Fruit fly (Drosophila melanogaster) whole organism, embryonic: ENCODE measurements around the gene CG2931.

Experiments used
- Ada2b ChIP-seq: fragments of 200-800 bp; sonication (Bioruptor generic); IDR thresholded peaks from 2 replicates; pipeline ENCODE4 v1.3.6; 2022; ENCODE audit warnings: missing biosample characterization, missing genetic modification characterization
- Asciz ChIP-seq: fragments of 200-800 bp; sonication (Bioruptor generic); optimal IDR thresholded peaks from 2 replicates; lab custom pipeline; 2017; ENCODE audit warnings: missing biosample characterization, mild to moderate bottlenecking, missing genetic modification characterization, missing genetic modification reagents
- Bgb ChIP-seq: fragments of 200-800 bp; sonication (Bioruptor generic); IDR thresholded peaks from 2 replicates; pipeline ENCODE4 v1.3.6; 2022; ENCODE audit warnings: missing biosample characterization, missing genetic modification characterization; ENCODE audit not compliant: partially characterized antibody
- CG10979 ChIP-seq: fragments of 200-800 bp; sonication (Bioruptor generic); optimal IDR thresholded peaks from 2 replicates; lab custom pipeline; 2018; ENCODE audit warnings: missing biosample characterization, mild to moderate bottlenecking, missing genetic modification characterization, moderate library complexity
- CG11504 ChIP-seq: fragments of 200-800 bp; sonication (Bioruptor generic); optimal IDR thresholded peaks from 3 replicates; lab custom pipeline; 2019; ENCODE audit warnings: missing biosample characterization, mild to moderate bottlenecking, missing genetic modification characterization, moderate library complexity
- CG11560 ChIP-seq: fragments of 200-800 bp; sonication (Bioruptor generic); IDR thresholded peaks from 3 replicates; pipeline ENCODE4 v1.3.6; 2022; ENCODE audit warnings: missing biosample characterization, missing genetic modification characterization
- CG11696 ChIP-seq: fragments of 200-800 bp; sonication (Bioruptor generic); IDR thresholded peaks from 2 replicates; pipeline ENCODE4 v1.3.6; 2022; ENCODE audit warnings: missing biosample characterization, missing genetic modification characterization
- CG12104 ChIP-seq: fragments of 200-800 bp; sonication (Bioruptor generic); optimal IDR thresholded peaks from 3 replicates; lab custom pipeline; 2016; ENCODE audit warnings: missing biosample characterization, missing genetic modification characterization
- CG12659 ChIP-seq: fragments of 200-800 bp; sonication (Bioruptor generic); optimal IDR thresholded peaks from 3 replicates; lab custom pipeline; 2017; ENCODE audit warnings: mild to moderate bottlenecking, missing biosample characterization, missing genetic modification reagents, missing genetic modification characterization
- CG13424 ChIP-seq: fragments of 200-800 bp; sonication (Bioruptor generic); optimal IDR thresholded peaks from 2 replicates; lab custom pipeline; 2019; ENCODE audit warnings: missing biosample characterization, mild to moderate bottlenecking, missing genetic modification characterization, moderate library complexity
- CG13624 ChIP-seq: fragments of 200-800 bp; sonication (Bioruptor generic); optimal IDR thresholded peaks from 2 replicates; lab custom pipeline; 2016; ENCODE audit warnings: missing biosample characterization, missing genetic modification characterization
- CG14050 ChIP-seq: fragments of 200-800 bp; sonication (Bioruptor generic); IDR thresholded peaks from 3 replicates; pipeline ENCODE4 v1.3.6; 2022; ENCODE audit warnings: missing biosample characterization, missing genetic modification characterization
- CG1602 ChIP-seq: fragments of 200-800 bp; sonication (Bioruptor generic); optimal IDR thresholded peaks from 3 replicates; lab custom pipeline; 2016; ENCODE audit warnings: missing biosample characterization, missing genetic modification characterization
- CG1832 ChIP-seq: fragments of 200-800 bp; sonication (Bioruptor generic); optimal IDR thresholded peaks from 2 replicates; lab custom pipeline; 2017; ENCODE audit warnings: missing biosample characterization, mild to moderate bottlenecking, missing genetic modification characterization, inconsistent platforms
- CG2116 ChIP-seq: fragments of 200-800 bp; sonication (Bioruptor generic); optimal IDR thresholded peaks from 3 replicates; lab custom pipeline; 2018; ENCODE audit warnings: missing biosample characterization, mild to moderate bottlenecking, missing genetic modification characterization
- CG4328 ChIP-seq: fragments of 200-800 bp; sonication (Bioruptor generic); optimal IDR thresholded peaks from 3 replicates; lab custom pipeline; 2017; ENCODE audit warnings: missing biosample characterization, missing genetic modification reagents, missing genetic modification characterization
- CG4360 ChIP-seq: fragments of 200-800 bp; sonication (Bioruptor generic); IDR thresholded peaks from 2 replicates; pipeline ENCODE4 v1.3.6; 2022; ENCODE audit warnings: missing biosample characterization, missing genetic modification characterization
- CG4617 ChIP-seq: fragments of 200-800 bp; sonication (Bioruptor generic); optimal IDR thresholded peaks from 3 replicates; lab custom pipeline; 2016; ENCODE audit warnings: missing biosample characterization, missing genetic modification characterization, borderline replicate concordance
- CG4707 ChIP-seq: fragments of 200-800 bp; sonication (Bioruptor generic); optimal IDR thresholded peaks from 2 replicates; lab custom pipeline; 2018; ENCODE audit warnings: missing biosample characterization, mild to moderate bottlenecking, missing genetic modification characterization, moderate library complexity
- CG6791 ChIP-seq: fragments of 200-800 bp; sonication (Bioruptor generic); IDR thresholded peaks from 3 replicates; pipeline ENCODE4 v1.3.6; 2022; ENCODE audit warnings: missing biosample characterization, missing genetic modification characterization; ENCODE audit not compliant: partially characterized antibody
- CG6854 ChIP-seq: fragments of 200-800 bp; sonication (Bioruptor generic); optimal IDR thresholded peaks from 3 replicates; lab custom pipeline; 2017; ENCODE audit warnings: missing biosample characterization, mild to moderate bottlenecking, missing genetic modification characterization
- CG8089 ChIP-seq: fragments of 200-800 bp; sonication (Bioruptor generic); optimal IDR thresholded peaks from 3 replicates; lab custom pipeline; 2016; ENCODE audit warnings: missing biosample characterization, missing genetic modification characterization
- CG9932 ChIP-seq: fragments of 200-800 bp; sonication (Bioruptor generic); IDR thresholded peaks from 2 replicates; pipeline ENCODE4 v1.3.6; 2022; ENCODE audit warnings: missing biosample characterization, missing genetic modification characterization
- E2f1 ChIP-seq: fragments of 200-800 bp; sonication (Bioruptor generic); IDR thresholded peaks from 2 replicates; pipeline ENCODE4 v1.3.6; 2022; ENCODE audit warnings: missing biosample characterization, missing genetic modification characterization
- HLHmδ ChIP-seq: fragments of 200-800 bp; sonication (Bioruptor generic); optimal IDR thresholded peaks from 2 replicates; lab custom pipeline; 2018; ENCODE audit warnings: missing biosample characterization, mild to moderate bottlenecking, missing genetic modification characterization, moderate library complexity
- HmgD ChIP-seq: fragments of 200-800 bp; sonication (Bioruptor generic); optimal IDR thresholded peaks from 3 replicates; lab custom pipeline; 2016; ENCODE audit warnings: missing biosample characterization, missing genetic modification characterization
- Hr3 ChIP-seq: fragments of 200-800 bp; sonication (Bioruptor generic); optimal IDR thresholded peaks from 3 replicates; lab custom pipeline; 2016; ENCODE audit warnings: missing biosample characterization, missing genetic modification characterization
- NC2α ChIP-seq: fragments of 200-800 bp; sonication (Bioruptor generic); optimal IDR thresholded peaks from 2 replicates; lab custom pipeline; 2016; ENCODE audit warnings: missing biosample characterization, missing genetic modification characterization
- NC2β ChIP-seq: fragments of 200-800 bp; sonication (Bioruptor generic); optimal IDR thresholded peaks from 2 replicates; lab custom pipeline; 2016; ENCODE audit warnings: missing biosample characterization, missing genetic modification characterization
- PHDP ChIP-seq: fragments of 200-800 bp; sonication (Bioruptor generic); optimal IDR thresholded peaks from 3 replicates; lab custom pipeline; 2018; ENCODE audit warnings: missing biosample characterization, mild to moderate bottlenecking, missing genetic modification characterization, moderate library complexity
- YL-1 ChIP-seq: fragments of 200-800 bp; sonication (Bioruptor generic); optimal IDR thresholded peaks from 3 replicates; lab custom pipeline; 2017; ENCODE audit warnings: missing biosample characterization, mild to moderate bottlenecking, missing genetic modification characterization
- chinmo ChIP-seq: fragments of 200-800 bp; sonication (Bioruptor generic); IDR thresholded peaks from 4 replicates; pipeline ENCODE4 v1.3.6; 2022; ENCODE audit warnings: missing biosample characterization, missing genetic modification characterization; ENCODE audit not compliant: partially characterized antibody
- ci ChIP-seq: fragments of 200-800 bp; sonication (Bioruptor generic); IDR thresholded peaks from 3 replicates; pipeline ENCODE4 v1.3.6; 2022; ENCODE audit warnings: missing biosample characterization, missing genetic modification characterization
- crol ChIP-seq: fragments of 200-800 bp; sonication (Bioruptor generic); IDR thresholded peaks from 2 replicates; pipeline ENCODE4 v1.3.6; 2022; ENCODE audit warnings: missing biosample characterization, missing genetic modification characterization
- en ChIP-seq: fragments of 200-800 bp; sonication (Bioruptor generic); optimal IDR thresholded peaks from 2 replicates; lab custom pipeline; 2016; ENCODE audit warnings: missing biosample characterization, missing genetic modification characterization
- gfzf ChIP-seq: fragments of 200-800 bp; sonication (Bioruptor generic); optimal IDR thresholded peaks from 2 replicates; lab custom pipeline; 2016; ENCODE audit warnings: missing biosample characterization, mild to moderate bottlenecking, missing genetic modification characterization, moderate library complexity
- gsb ChIP-seq: fragments of 200-800 bp; sonication (Bioruptor generic); IDR thresholded peaks from 2 replicates; pipeline ENCODE4 v1.3.6; 2022; ENCODE audit warnings: missing biosample characterization, missing genetic modification characterization
- hth ChIP-seq: fragments of >200 bp; optimal IDR thresholded peaks from 2 replicates; lab custom pipeline; 2017; ENCODE audit warnings: inconsistent platforms
- insv ChIP-seq, 2 experiments: fragments of 200-800 bp; sonication (Bioruptor generic); optimal IDR thresholded peaks; 3 replicates each; lab custom pipeline; 2016 to 2018; ENCODE audit warnings: missing biosample characterization in 2 of 2, missing genetic modification characterization in 2 of 2
- mirr ChIP-seq: fragments of 200-800 bp; sonication (Bioruptor generic); optimal IDR thresholded peaks from 3 replicates; lab custom pipeline; 2018; ENCODE audit warnings: missing biosample characterization, mild to moderate bottlenecking, missing genetic modification characterization
- nom ChIP-seq: fragments of 200-800 bp; sonication (Bioruptor generic); optimal IDR thresholded peaks from 2 replicates; lab custom pipeline; 2017; ENCODE audit warnings: missing biosample characterization, missing genetic modification characterization, mild to moderate bottlenecking, moderate library complexity, missing genetic modification reagents
- oc ChIP-seq: fragments of 200-800 bp; sonication (Bioruptor generic); optimal IDR thresholded peaks from 2 replicates; lab custom pipeline; 2018; ENCODE audit warnings: missing biosample characterization, mild to moderate bottlenecking, missing genetic modification characterization, moderate library complexity
- otp ChIP-seq: fragments of 200-800 bp; sonication (Bioruptor generic); IDR thresholded peaks from 3 replicates; pipeline ENCODE4, ENCODE4 v1.3.6; 2022; ENCODE audit warnings: missing biosample characterization, missing genetic modification characterization
- p53 ChIP-seq: fragments of 200-800 bp; sonication (Bioruptor generic); optimal IDR thresholded peaks from 2 replicates; lab custom pipeline; 2016; ENCODE audit warnings: missing biosample characterization, missing genetic modification characterization
- pzg ChIP-seq: fragments of 200-800 bp; sonication (Bioruptor generic); optimal IDR thresholded peaks from 3 replicates; lab custom pipeline; 2018; ENCODE audit warnings: missing biosample characterization, mild to moderate bottlenecking, missing genetic modification characterization, moderate library complexity
- salm ChIP-seq: fragments of 200-800 bp; sonication (Bioruptor generic); optimal IDR thresholded peaks from 2 replicates; lab custom pipeline; 2018; ENCODE audit warnings: missing biosample characterization, mild to moderate bottlenecking, missing genetic modification characterization
- sens-2 ChIP-seq: fragments of 200-800 bp; sonication (Bioruptor generic); IDR thresholded peaks from 2 replicates; pipeline ENCODE4 v1.3.6; 2022; ENCODE audit warnings: missing biosample characterization, missing genetic modification characterization
- sqz ChIP-seq: fragments of 200-800 bp; sonication (Bioruptor generic); optimal IDR thresholded peaks from 3 replicates; lab custom pipeline; 2018; ENCODE audit warnings: missing biosample characterization, mild to moderate bottlenecking, missing genetic modification characterization
- sr ChIP-seq: fragments of 200-800 bp; sonication (Bioruptor generic); IDR thresholded peaks from 3 replicates; pipeline ENCODE4 v1.3.6; 2022; ENCODE audit warnings: missing biosample characterization, missing genetic modification characterization
- toy ChIP-seq: fragments of 200-800 bp; sonication (Bioruptor generic); IDR thresholded peaks from 2 replicates; pipeline ENCODE4 v1.3.6; 2022; ENCODE audit warnings: missing biosample characterization, missing genetic modification characterization
- trem ChIP-seq: fragments of 200-800 bp; optimal IDR thresholded peaks from 3 replicates; lab custom pipeline; 2019; ENCODE audit warnings: missing biosample characterization, mild to moderate bottlenecking, missing genetic modification characterization, moderate library complexity

Gene CG2931

dm6 chr3R:5591398-5591853 is 23.0 kb upstream of the CG2931 start, which contains the start of the genes noi and Vha26 (continued):
- TF ChIP-seq en (GFP tag; lab: Kevin White, UChicago) (no peak), ci (GFP tag; lab: Robert Waterston, UW) (peak; percentile 23; the same call in 1 of the 3 replicates), CG11560 (tag; lab: Robert Waterston, UW) (peak; percentile 40; the same call in 2 of the 3 replicates), hth (lab: Kevin White, UChicago) (no peak), toy (GFP tag; lab: Robert Waterston, UW) (no peak), sqz (GFP tag; lab: Kevin White, UChicago) (no peak), CG14050 (no peak), insv (GFP tag; optimal IDR thresholded peaks at IDR 0.05; lab: Kevin White, UChicago) (no peak), Bgb (peak; percentile 63), pzg (GFP tag; lab: Kevin White, UChicago) (peak; percentile 90), NC2β (no peak), gsb (GFP tag; lab: Robert Waterston, UW) (no peak), CG11696 (GFP tag; lab: Robert Waterston, UW) (no peak), CG2116 (GFP tag; lab: Kevin White, UChicago) (peak; percentile 76), Hr3 (peak; percentile 28), CG6854 (GFP tag; lab: Kevin White, UChicago) (no peak), sens-2 (no peak), CG12659 (GFP tag; lab: Kevin White, UChicago) (peak; percentile 81), salm (tag; lab: Kevin White, UChicago) (no peak), CG4328 (GFP tag; lab: Kevin White, UChicago) (no peak), otp (GFP tag; lab: Robert Waterston, UW) (no peak), HmgD (GFP tag; lab: Kevin White, UChicago) (no peak), CG12104 (no peak), oc (tag; lab: Kevin White, UChicago) (no peak), YL-1 (peak; percentile 45), sr (GFP tag; lab: Robert Waterston, UW) (no peak), CG8089 (GFP tag; lab: Kevin White, UChicago) (no peak), CG10979 (tag; lab: Kevin White, UChicago) (peak; percentile 21), E2f1 (GFP tag; lab: Robert Waterston, UW) (no peak), CG4360 (GFP tag; lab: Robert Waterston, UW) (no peak), p53 (no peak), HLHmδ (GFP tag; lab: Kevin White, UChicago) (no peak), CG4707 (GFP tag; lab: Kevin White, UChicago) (no peak), CG4617 (GFP tag; lab: Kevin White, UChicago) (peak; percentile 53), CG1602 (no peak), CG1832 (no peak), PHDP (tag; lab: Kevin White, UChicago) (no peak), chinmo (0 out of 4 replicates have a peak, but pooled peaks have one; percentile 60), NC2α (GFP tag; lab: Kevin White, UChicago) (no peak), nom (GFP tag; lab: Kevin White, UChicago) (no peak), mirr (GFP tag; lab: Kevin White, UChicago) (peak; percentile 31), Ada2b (no peak), gfzf (GFP tag; lab: Kevin White, UChicago) (peak; percentile 68), Asciz (GFP tag; lab: Kevin White, UChicago) (no peak), CG13624 (peak; percentile 33), CG6791 (GFP tag; lab: Robert Waterston, UW) (peak; percentile 55; the same call in 1 of the 3 replicates), crol (GFP tag; lab: Robert Waterston, UW) (no peak), CG13424 (tag; lab: Kevin White, UChicago) (peak; percentile 63), CG9932 (GFP tag; lab: Robert Waterston, UW) (peak; percentile 61; the same call in 1 of the 2 replicates), trem (tag; lab: Kevin White, UChicago) (peak; percentile 91), CG11504 (tag; lab: Kevin White, UChicago) (no peak)
